Worm (Caenorhabditis elegans) whole organism, L4/young adult: ENCODE measurements around the gene clec-122.

Experiments
- W03F9.2 ChIP-seq: fragments of 150-350 bp; optimal IDR thresholded peaks from 2 replicates; lab custom pipeline; 2014; ENCODE audit warnings: missing biosample characterization, missing genetic modification characterization
- dao-5 ChIP-seq: sonication (generic microtip); optimal IDR thresholded peaks from 2 replicates; lab custom pipeline; 2016; ENCODE audit warnings: missing genotype, missing genetic modification characterization, moderate library complexity, missing compliant biosample characterization
- him-1 ChIP-seq: sonication (generic microtip); optimal IDR thresholded peaks from 2 replicates; lab custom pipeline; 2016; ENCODE audit warnings: missing genotype, missing genetic modification reagents, missing genetic modification characterization, missing compliant biosample characterization

DNA sequence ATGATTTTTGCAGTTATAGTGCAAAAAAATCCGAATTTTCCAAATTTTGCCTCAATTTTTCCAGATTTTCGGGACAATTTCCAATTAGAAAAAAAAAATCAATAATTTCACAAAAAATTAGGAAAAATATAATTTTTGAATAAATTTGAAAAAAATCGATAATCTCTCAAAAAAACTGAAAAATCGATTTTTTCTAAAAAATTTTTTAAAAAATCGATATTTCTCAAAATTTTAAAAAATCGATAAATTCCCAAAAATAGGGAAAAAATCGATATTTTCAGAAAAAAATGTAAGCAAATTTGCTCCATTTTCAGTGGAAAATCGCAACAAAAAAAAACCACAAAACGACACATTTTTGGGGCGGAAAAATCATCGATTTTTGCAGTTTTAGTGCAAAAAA lies 38.0 kb upstream of the clec-122 start:
- TF ChIP-seq W03F9.2 (tag; lab: Kevin White, UChicago) (no peak), dao-5 (tag; lab: Kevin White, UChicago) (no peak), him-1 (tag; lab: Kevin White, UChicago) (no peak)
